Fruit fly (Drosophila melanogaster) whole organism, pupa: ENCODE data around the gene CG2926.

Source experiments
- CG32121 ChIP-seq: fragments of 200-800 bp; sonication (Bioruptor generic); IDR thresholded peaks from 2 replicates; pipeline ENCODE4 v1.3.6; 2022; ENCODE audit warnings: missing biosample characterization, missing genetic modification characterization
- CG8159 ChIP-seq: fragments of 200-800 bp; sonication (Bioruptor generic); optimal IDR thresholded peaks from 3 replicates; lab custom pipeline; 2018; ENCODE audit warnings: missing biosample characterization, mild to moderate bottlenecking, missing genetic modification characterization, moderate library complexity
- CG8301 ChIP-seq: fragments of 200-800 bp; sonication (Bioruptor generic); optimal IDR thresholded peaks from 2 replicates; lab custom pipeline; 2018; ENCODE audit warnings: missing biosample characterization, mild to moderate bottlenecking, missing genetic modification characterization
- Ets98B ChIP-seq: fragments of 200-800 bp; sonication (Bioruptor generic); IDR thresholded peaks from 2 replicates; pipeline ENCODE4 v1.3.6; 2022; ENCODE audit warnings: missing biosample characterization, missing genetic modification characterization
- fd96Ca ChIP-seq: fragments of 200-800 bp; sonication (Bioruptor generic); IDR thresholded peaks from 3 replicates; pipeline ENCODE4 v1.3.6; 2022; ENCODE audit warnings: missing biosample characterization, missing genetic modification characterization

- TF ChIP-seq CG8159 (no peak), CG32121 (no peak), fd96Ca (GFP tag; lab: Robert Waterston, UW) (no peak), CG8301 (tag; lab: Kevin White, UChicago) (no peak), Ets98B (GFP tag; lab: Robert Waterston, UW) (no peak)
These were observed 24.8 kb downstream of the CG2926 start, which contains the start of gene Pi4KIIalpha for dm6 chr3R:5563420-5563819.
